Worm (Caenorhabditis elegans): ENCODE measurements around the gene C41C4.9.

Gene C41C4.9

DNA sequence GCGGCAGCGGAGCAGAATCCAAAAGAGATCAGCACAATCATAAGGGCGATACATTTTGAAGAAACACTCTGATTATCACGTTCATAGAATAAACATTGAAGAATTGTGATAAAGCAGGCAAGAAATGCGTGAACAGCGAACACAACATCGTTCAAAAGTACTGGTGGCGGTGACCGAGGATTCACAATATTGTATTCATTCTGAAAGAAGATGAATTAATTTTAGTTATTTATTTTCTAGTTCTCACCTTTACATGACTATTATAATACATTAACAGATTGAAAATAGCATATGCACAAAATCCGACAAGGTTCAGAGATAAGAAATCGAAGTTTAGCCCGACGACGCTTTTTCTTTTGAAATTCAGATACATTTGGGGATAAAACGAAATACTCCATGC, 28.5 kb downstream of the C41C4.9 start:
- TF ChIP-seq ceh-19 (GFP tag; optimal IDR thresholded peaks at IDR 0.05), result no peak

- no peak for TF ChIP-seq K09A11.1 (tag; optimal IDR thresholded peaks at IDR 0.05; ENCODE audit: insufficient read depth)
- no peak for TF ChIP-seq pax-1 (tag; optimal IDR thresholded peaks at IDR 0.05)
- no peak for TF ChIP-seq ztf-16 (tag; optimal IDR thresholded peaks at IDR 0.05)
- TF ChIP-seq lin-11 (tag; optimal IDR thresholded peaks at IDR 0.05), result no peak
- no peak for TF ChIP-seq T23F11.4 (GFP tag; optimal IDR thresholded peaks at IDR 0.05)
- no peak for TF ChIP-seq elt-2 (tag; optimal IDR thresholded peaks at IDR 0.05)
- TF ChIP-seq ama-1 (optimal IDR thresholded peaks at IDR 0.05), result no peak
Measured at ce11 chrII:8136818-8137217, 29.4 kb downstream of the C41C4.9 start, which contains the start of gene ctns-1. Gene ctns-1 (minus strand): TSS chrII:8136918.

- no peak for TF ChIP-seq pros-1 (tag; optimal IDR thresholded peaks at IDR 0.05)
- TF ChIP-seq lin-11 (tag; optimal IDR thresholded peaks at IDR 0.05), result no peak
- TF ChIP-seq ceh-19 (GFP tag; optimal IDR thresholded peaks at IDR 0.05), result no peak
- TF ChIP-seq ets-4 (tag; optimal IDR thresholded peaks at IDR 0.05), result peak; percentile 76
- TF ChIP-seq C08G9.2 (tag; optimal IDR thresholded peaks at IDR 0.05), result peak; percentile 86
- no peak for TF ChIP-seq npax-4 (tag; optimal IDR thresholded peaks at IDR 0.05)
- TF ChIP-seq unc-3 (GFP tag; conservative IDR thresholded peaks at IDR 0.05), result no peak
- TF ChIP-seq unc-3 (tag; optimal IDR thresholded peaks at IDR 0.05), result peak; percentile 28
- TF ChIP-seq mec-3 (tag; optimal IDR thresholded peaks at IDR 0.05; ENCODE audit: borderline replicate concordance), result peak; percentile 71
- no peak for TF ChIP-seq syd-9 (tag; optimal IDR thresholded peaks at IDR 0.05)
- TF ChIP-seq gmeb-2 (tag; optimal IDR thresholded peaks at IDR 0.05), result no peak
- TF ChIP-seq sox-4 (tag; optimal IDR thresholded peaks at IDR 0.05), result no peak
- peak; percentile 59 for TF ChIP-seq elt-2 (tag; optimal IDR thresholded peaks at IDR 0.05)
- no peak for TF ChIP-seq pha-2 (tag; optimal IDR thresholded peaks at IDR 0.05)
- TF ChIP-seq hlh-8 (tag; optimal IDR thresholded peaks at IDR 0.05), result peak; percentile 46
- peak; percentile 79 for TF ChIP-seq lim-6 (tag; optimal IDR thresholded peaks at IDR 0.05)
- no peak for TF ChIP-seq hlh-30 (tag; optimal IDR thresholded peaks at IDR 0.05; ENCODE audit: insufficient read depth)
- peak; percentile 19 for TF ChIP-seq ceh-34 (tag; optimal IDR thresholded peaks at IDR 0.05)
- no peak for TF ChIP-seq sox-2 (GFP tag; IDR thresholded peaks at IDR 0.05)
- peak; percentile 42 for TF ChIP-seq unc-42 (tag; optimal IDR thresholded peaks at IDR 0.05)
- TF ChIP-seq K09A11.1 (tag; optimal IDR thresholded peaks at IDR 0.05; ENCODE audit: insufficient read depth), result no peak
- TF ChIP-seq ceh-14 (tag; optimal IDR thresholded peaks at IDR 0.05), result peak; percentile 72
- TF ChIP-seq pqm-1 (tag; optimal IDR thresholded peaks at IDR 0.05), result peak; percentile 68
- TF ChIP-seq ceh-31 (tag; optimal IDR thresholded peaks at IDR 0.05), result peak; percentile 93
- no peak for TF ChIP-seq unc-86 (tag; optimal IDR thresholded peaks at IDR 0.05)
- TF ChIP-seq che-1 (tag; optimal IDR thresholded peaks at IDR 0.05), result no peak
- peak; percentile 28 for TF ChIP-seq ztf-16 (tag; optimal IDR thresholded peaks at IDR 0.05)
- TF ChIP-seq tbx-7 (tag; optimal IDR thresholded peaks at IDR 0.05), result peak; percentile 77
- no peak for TF ChIP-seq hlh-13 (GFP tag; optimal IDR thresholded peaks at IDR 0.05)
- TF ChIP-seq ttx-3 (tag; optimal IDR thresholded peaks at IDR 0.05), result no peak
- TF ChIP-seq ceh-45 (GFP tag; IDR thresholded peaks at IDR 0.05), result no peak
- TF ChIP-seq sdc-2 (tag; optimal IDR thresholded peaks at IDR 0.05), result no peak
- TF ChIP-seq rnt-1 (tag; optimal IDR thresholded peaks at IDR 0.05), result peak; percentile 64
- TF ChIP-seq F13H6.1 (tag; optimal IDR thresholded peaks at IDR 0.05), result peak; percentile 66
- TF ChIP-seq ceh-18 (tag; optimal IDR thresholded peaks at IDR 0.05), result no peak
- peak; percentile 64 for TF ChIP-seq ahr-1 (tag; optimal IDR thresholded peaks at IDR 0.05)
- peak; percentile 83 for TF ChIP-seq fax-1 (tag; optimal IDR thresholded peaks at IDR 0.05)
- peak; percentile 81 for TF ChIP-seq ceh-2 (tag; optimal IDR thresholded peaks at IDR 0.05)
- TF ChIP-seq zip-5 (tag; optimal IDR thresholded peaks at IDR 0.05), result peak; percentile 92
- TF ChIP-seq tbx-2 (tag; optimal IDR thresholded peaks at IDR 0.05), result peak; percentile 87
- no peak for TF ChIP-seq odd-2 (tag; optimal IDR thresholded peaks at IDR 0.05)
- TF ChIP-seq ref-2 (tag; optimal IDR thresholded peaks at IDR 0.05), result peak; percentile 65
- TF ChIP-seq pag-3 (tag; optimal IDR thresholded peaks at IDR 0.05; ENCODE audit: borderline replicate concordance), result no peak
Measured at ce11 chrII:8137379-8137778, 29.9 kb downstream of the C41C4.9 start.
